Worm (Caenorhabditis elegans) whole organism, young adult: ENCODE data around the gene heh-1.

Source experiments
- F55B11.4 ChIP-seq: sonication (generic microtip); optimal IDR thresholded peaks from 2 replicates; lab custom pipeline; 2016; ENCODE audit warnings: missing compliant biosample characterization, missing genetic modification characterization, borderline replicate concordance; ENCODE audit not compliant: insufficient read depth
- ZK185.1 ChIP-seq: sonication (generic microtip); optimal IDR thresholded peaks from 2 replicates; lab custom pipeline; 2016; ENCODE audit warnings: mild to moderate bottlenecking, missing genetic modification characterization, missing compliant biosample characterization; ENCODE audit not compliant: poor library complexity, severe bottlenecking
- dpl-1 ChIP-seq: fragments of 150-350 bp; optimal IDR thresholded peaks from 2 replicates; lab custom pipeline; 2014; ENCODE audit warnings: missing biosample characterization, missing genetic modification reagents, missing genetic modification characterization
- him-1 ChIP-seq: sonication (generic microtip); optimal IDR thresholded peaks from 2 replicates; lab custom pipeline; 2016; ENCODE audit warnings: missing genotype, missing genetic modification reagents, missing genetic modification characterization, missing compliant biosample characterization
- let-607 ChIP-seq, 2 experiments: fragments of 200-800 bp in 1 of 2; sonication (Bioruptor generic) in 1 of 2; sonication (generic microtip) in 1 of 2; optimal IDR thresholded peaks; 2 replicates each; lab custom pipeline; 2016 to 2018; ENCODE audit warnings: mild to moderate bottlenecking in 2 of 2, missing compliant biosample characterization in 2 of 2, missing genetic modification characterization in 2 of 2, moderate library complexity in 2 of 2, missing genotype in 1 of 2
- pha-4 ChIP-seq: fragments of 150-350 bp; sonication (generic microtip); optimal IDR thresholded peaks from 2 replicates; lab custom pipeline; 2014; ENCODE audit warnings: missing biosample characterization, missing genetic modification reagents, missing genetic modification characterization
- snpc-4 ChIP-seq, 5 experiments: fragments of 150-350 bp in 1 of 5; sonication (generic microtip) in 4 of 5; optimal IDR thresholded peaks; 2 replicates each; lab custom pipeline; 2014 to 2018; ENCODE audit warnings: missing genetic modification characterization in 5 of 5, missing biosample characterization in 3 of 5, antibody characterized with exemption in 2 of 5, mild to moderate bottlenecking in 2 of 5, missing compliant biosample characterization in 2 of 5, missing genotype in 2 of 5, moderate library complexity in 2 of 5, missing genetic modification reagents in 1 of 5
- sptf-2 ChIP-seq: fragments of 200-800 bp; sonication (Bioruptor generic); optimal IDR thresholded peaks from 2 replicates; lab custom pipeline; 2018; ENCODE audit warnings: mild to moderate bottlenecking, missing genetic modification characterization, missing compliant biosample characterization
- ztf-22 ChIP-seq: fragments of 200-800 bp; sonication (Bioruptor generic); optimal IDR thresholded peaks from 2 replicates; lab custom pipeline; 2018; ENCODE audit warnings: mild to moderate bottlenecking, missing genetic modification characterization, moderate library complexity, missing compliant biosample characterization

DNA sequence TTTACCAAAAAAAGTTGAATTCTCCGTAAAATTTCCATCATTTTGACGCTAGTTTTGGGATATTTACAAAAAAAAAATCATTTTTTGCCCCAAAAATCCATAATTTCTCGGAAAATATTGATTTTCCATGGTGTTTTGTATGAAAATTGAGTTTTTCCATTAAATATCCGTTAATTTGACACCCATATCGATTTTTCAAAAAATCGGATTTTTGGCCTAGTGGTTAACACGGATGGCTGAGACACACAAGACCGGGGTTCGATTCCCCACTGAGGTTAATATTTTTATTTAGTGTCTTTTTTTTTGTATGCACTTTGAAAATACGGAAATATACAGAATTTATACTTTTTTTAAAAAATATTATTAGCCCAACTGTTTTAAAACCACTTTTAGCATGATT, 14.1 kb downstream of the heh-1 start:
- TF ChIP-seq pha-4 (tag; lab: Kevin White, UChicago) (no peak), dpl-1 (no peak), ztf-22 (GFP tag; lab: Kevin White, UChicago) (no peak), him-1 (tag; lab: Kevin White, UChicago) (no peak), ZK185.1 (tag; lab: Kevin White, UChicago) (no peak), snpc-4 (GFP tag; optimal IDR thresholded peaks at IDR 0.05; lab: Kevin White, UChicago) (no peak), snpc-4 (tag; optimal IDR thresholded peaks at IDR 0.05; lab: Kevin White, UChicago) (no peak), let-607 (tag; optimal IDR thresholded peaks at IDR 0.05; lab: Kevin White, UChicago) (no peak), sptf-2 (GFP tag; lab: Kevin White, UChicago) (no peak), F55B11.4 (no peak)
